Worm (Caenorhabditis elegans) whole organism, mixed stage, embryonic: ENCODE results near the gene F48F7.6.

Experiments
- blmp-1 ChIP-seq: fragments of 150-350 bp; optimal IDR thresholded peaks from 2 replicates; lab custom pipeline; 2014; ENCODE audit warnings: missing biosample characterization, missing genetic modification characterization
- ceh-39 ChIP-seq: fragments of 150-350 bp; optimal IDR thresholded peaks from 2 replicates; lab custom pipeline; 2014; ENCODE audit warnings: missing biosample characterization, missing genetic modification characterization
- elt-1 ChIP-seq: sonication (generic microtip); optimal IDR thresholded peaks from 2 replicates; lab custom pipeline; 2017; ENCODE audit warnings: missing genetic modification characterization, mild to moderate bottlenecking, missing compliant biosample characterization, antibody characterized with exemption, moderate library complexity, borderline replicate concordance; ENCODE audit not compliant: insufficient read depth
- elt-3 ChIP-seq: fragments of 150-350 bp; optimal IDR thresholded peaks from 2 replicates; lab custom pipeline; 2014; ENCODE audit warnings: missing biosample characterization, missing genetic modification characterization
- lsy-2 ChIP-seq: fragments of 150-350 bp; optimal IDR thresholded peaks from 2 replicates; lab custom pipeline; 2014; ENCODE audit warnings: missing biosample characterization, missing genetic modification characterization
- mep-1 ChIP-seq: fragments of 150-350 bp; optimal IDR thresholded peaks from 2 replicates; lab custom pipeline; 2017; ENCODE audit warnings: missing biosample characterization, missing genetic modification reagents, missing genetic modification characterization, inconsistent platforms
- nhr-237 ChIP-seq: fragments of 150-350 bp; optimal IDR thresholded peaks from 2 replicates; lab custom pipeline; 2014; ENCODE audit warnings: missing biosample characterization, missing genetic modification characterization
- nhr-28 ChIP-seq: fragments of 150-350 bp; optimal IDR thresholded peaks from 2 replicates; lab custom pipeline; 2014; ENCODE audit warnings: missing biosample characterization, missing genetic modification characterization
- nhr-76 ChIP-seq: sonication (generic microtip); optimal IDR thresholded peaks from 2 replicates; lab custom pipeline; 2017; ENCODE audit warnings: missing biosample characterization, missing genetic modification characterization
- pha-4 ChIP-seq: fragments of 150-350 bp; optimal IDR thresholded peaks from 2 replicates; lab custom pipeline; 2018; ENCODE audit warnings: missing biosample characterization, missing genetic modification reagents, missing genetic modification characterization
- snpc-4 ChIP-seq: fragments of 150-350 bp; optimal IDR thresholded peaks from 2 replicates; lab custom pipeline; 2014; ENCODE audit warnings: missing biosample characterization, missing genetic modification characterization
- sptf-1 ChIP-seq: sonication (generic microtip); optimal IDR thresholded peaks from 2 replicates; lab custom pipeline; 2017; ENCODE audit warnings: mild to moderate bottlenecking, missing genetic modification characterization, moderate library complexity, missing compliant biosample characterization
- ztf-11 ChIP-seq: fragments of 150-350 bp; optimal IDR thresholded peaks from 2 replicates; lab custom pipeline; 2014; ENCODE audit warnings: missing biosample characterization, missing genetic modification characterization

DNA sequence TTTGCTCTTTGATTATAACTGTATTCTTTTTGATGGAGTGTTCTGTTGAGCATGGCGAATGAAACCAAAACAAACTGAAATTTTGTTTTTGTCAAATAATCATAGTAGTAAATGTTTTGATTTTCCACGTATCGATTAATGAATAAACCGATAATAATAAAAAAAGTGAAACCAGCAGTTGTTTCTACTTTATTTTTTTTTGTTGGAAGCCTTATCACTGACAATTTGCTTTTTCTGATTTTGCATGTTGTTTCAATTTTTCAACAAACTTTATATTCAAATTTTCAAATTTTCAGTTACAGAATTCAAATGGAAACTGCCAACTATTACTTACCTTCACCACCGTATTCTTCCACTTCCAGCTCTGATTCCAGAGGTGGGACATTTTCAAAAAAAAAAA, 43.1 kb upstream of the F48F7.6 start, which contains the start of gene elt-3:
- TF ChIP-seq sptf-1 (tag; lab: Kevin White, UChicago) (no peak), pha-4 (tag; lab: Kevin White, UChicago) (no peak), elt-1 (tag; lab: Kevin White, UChicago) (no peak), mep-1 (no peak), elt-3 (tag; lab: Kevin White, UChicago) (no peak), nhr-76 (tag; lab: Kevin White, UChicago) (no peak), blmp-1 (tag; lab: Kevin White, UChicago) (no peak), nhr-28 (no peak), lsy-2 (tag; lab: Kevin White, UChicago) (no peak), ztf-11 (tag; lab: Kevin White, UChicago) (no peak), nhr-237 (tag; lab: Kevin White, UChicago) (no peak), snpc-4 (no peak), ceh-39 (tag; lab: Kevin White, UChicago) (no peak)
